Worm (Caenorhabditis elegans) whole organism, L2 larva: ENCODE data around the gene sgnh-1.

ENCODE experiments used
- nhr-11 ChIP-seq: fragments of 150-350 bp; optimal IDR thresholded peaks from 2 replicates; lab custom pipeline; 2014; ENCODE audit warnings: missing biosample characterization, missing genetic modification characterization
- ztf-11 ChIP-seq: sonication (generic microtip); optimal IDR thresholded peaks from 2 replicates; lab custom pipeline; 2017; ENCODE audit warnings: missing biosample characterization, missing genetic modification characterization

DNA sequence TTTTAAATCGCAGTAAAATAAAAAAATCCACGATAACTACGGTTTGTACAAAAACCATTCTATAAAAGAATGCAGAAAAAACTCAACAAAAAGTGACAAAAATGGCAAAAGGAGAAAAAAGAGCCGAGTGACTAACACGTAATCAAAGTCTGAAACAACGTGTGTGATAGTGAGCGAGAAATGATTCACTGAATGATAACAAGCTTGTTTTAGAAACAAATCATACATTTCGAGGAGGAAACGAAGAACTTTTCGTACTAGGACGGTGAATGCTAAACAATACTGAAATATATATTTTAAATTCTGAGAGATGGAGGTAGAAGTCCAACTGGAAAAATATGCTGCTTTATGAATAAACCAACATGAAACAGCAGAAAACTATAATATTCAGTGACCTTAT, 47.7 kb upstream of the sgnh-1 start:
- TF ChIP-seq nhr-11 (no peak), ztf-11 (tag; lab: Kevin White, UChicago) (no peak)
